Worm (Caenorhabditis elegans) whole organism, mixed stage, embryonic: ENCODE measurements around the gene fbxb-111.

ENCODE experiments used
- M03D4.4 ChIP-seq: sonication (generic microtip); optimal IDR thresholded peaks from 2 replicates; lab custom pipeline; 2017; ENCODE audit warnings: mild to moderate bottlenecking, missing genetic modification characterization, missing compliant biosample characterization
- bed-3 ChIP-seq: fragments of 200-800 bp; sonication (Bioruptor generic); optimal IDR thresholded peaks from 3 replicates; lab custom pipeline; 2018; ENCODE audit warnings: mild to moderate bottlenecking, missing genetic modification characterization, moderate library complexity, missing compliant biosample characterization
- ceh-39 ChIP-seq: fragments of 150-350 bp; optimal IDR thresholded peaks from 2 replicates; lab custom pipeline; 2014; ENCODE audit warnings: missing biosample characterization, missing genetic modification characterization
- ceh-43 ChIP-seq: fragments of 200-800 bp; sonication (Bioruptor generic); optimal IDR thresholded peaks from 2 replicates; lab custom pipeline; 2018; ENCODE audit warnings: mild to moderate bottlenecking, missing genetic modification characterization, moderate library complexity, missing compliant biosample characterization
- ceh-83 ChIP-seq: fragments of 200-800 bp; sonication (Bioruptor generic); optimal IDR thresholded peaks from 2 replicates; lab custom pipeline; 2018; ENCODE audit warnings: mild to moderate bottlenecking, missing genetic modification characterization, missing compliant biosample characterization
- ces-1 ChIP-seq: fragments of 150-350 bp; optimal IDR thresholded peaks from 2 replicates; lab custom pipeline; 2014; ENCODE audit warnings: missing biosample characterization, missing genetic modification reagents, missing genetic modification characterization
- drap-1 ChIP-seq: fragments of 200-800 bp; sonication (Bioruptor generic); optimal IDR thresholded peaks from 3 replicates; lab custom pipeline; 2018; ENCODE audit warnings: mild to moderate bottlenecking, missing genetic modification characterization, missing compliant biosample characterization
- elt-1 ChIP-seq: sonication (generic microtip); optimal IDR thresholded peaks from 2 replicates; lab custom pipeline; 2017; ENCODE audit warnings: missing genetic modification characterization, mild to moderate bottlenecking, missing compliant biosample characterization, antibody characterized with exemption, moderate library complexity, borderline replicate concordance; ENCODE audit not compliant: insufficient read depth
- elt-3 ChIP-seq: fragments of 150-350 bp; optimal IDR thresholded peaks from 2 replicates; lab custom pipeline; 2014; ENCODE audit warnings: missing biosample characterization, missing genetic modification characterization
- flh-1 ChIP-seq: fragments of 200-800 bp; sonication (Bioruptor generic); optimal IDR thresholded peaks from 2 replicates; lab custom pipeline; 2018; ENCODE audit warnings: mild to moderate bottlenecking, missing genetic modification characterization, moderate library complexity, missing compliant biosample characterization
- ham-2 ChIP-seq: fragments of 200-800 bp; sonication (Bioruptor generic); optimal IDR thresholded peaks from 2 replicates; lab custom pipeline; 2018; ENCODE audit warnings: mild to moderate bottlenecking, missing genetic modification characterization, missing compliant biosample characterization
- hlh-1 ChIP-seq: fragments of 150-350 bp; optimal IDR thresholded peaks from 2 replicates; lab custom pipeline; 2014; ENCODE audit warnings: missing biosample characterization, missing genetic modification reagents, missing genetic modification characterization
- lin-13 ChIP-seq: fragments of 150-350 bp; optimal IDR thresholded peaks from 2 replicates; lab custom pipeline; 2014; ENCODE audit warnings: missing biosample characterization, missing genetic modification characterization
- lin-32 ChIP-seq: fragments of 200-800 bp; sonication (Bioruptor generic); optimal IDR thresholded peaks from 2 replicates; lab custom pipeline; 2018; ENCODE audit warnings: mild to moderate bottlenecking, missing genetic modification characterization, missing compliant biosample characterization
- lsy-2 ChIP-seq: fragments of 150-350 bp; optimal IDR thresholded peaks from 2 replicates; lab custom pipeline; 2014; ENCODE audit warnings: missing biosample characterization, missing genetic modification characterization
- mab-5 ChIP-seq: fragments of 150-350 bp; optimal IDR thresholded peaks from 2 replicates; lab custom pipeline; 2014; ENCODE audit warnings: missing biosample characterization, missing genetic modification characterization
- mep-1 ChIP-seq: fragments of 150-350 bp; optimal IDR thresholded peaks from 2 replicates; lab custom pipeline; 2017; ENCODE audit warnings: missing biosample characterization, missing genetic modification reagents, missing genetic modification characterization, inconsistent platforms
- nhr-12 ChIP-seq: fragments of 150-350 bp; optimal IDR thresholded peaks from 2 replicates; lab custom pipeline; 2014; ENCODE audit warnings: missing biosample characterization, missing genetic modification characterization
- nhr-237 ChIP-seq: fragments of 150-350 bp; optimal IDR thresholded peaks from 2 replicates; lab custom pipeline; 2014; ENCODE audit warnings: missing biosample characterization, missing genetic modification characterization
- nhr-28 ChIP-seq: fragments of 150-350 bp; optimal IDR thresholded peaks from 2 replicates; lab custom pipeline; 2014; ENCODE audit warnings: missing biosample characterization, missing genetic modification characterization
- nhr-76 ChIP-seq: sonication (generic microtip); optimal IDR thresholded peaks from 2 replicates; lab custom pipeline; 2017; ENCODE audit warnings: missing biosample characterization, missing genetic modification characterization
- pha-4 ChIP-seq: fragments of 150-350 bp; optimal IDR thresholded peaks from 2 replicates; lab custom pipeline; 2018; ENCODE audit warnings: missing biosample characterization, missing genetic modification reagents, missing genetic modification characterization
- sem-2 ChIP-seq: fragments of 200-800 bp; sonication (Bioruptor generic); optimal IDR thresholded peaks from 2 replicates; lab custom pipeline; 2018; ENCODE audit warnings: mild to moderate bottlenecking, missing genetic modification characterization, missing compliant biosample characterization
- snpc-4 ChIP-seq: fragments of 150-350 bp; optimal IDR thresholded peaks from 2 replicates; lab custom pipeline; 2014; ENCODE audit warnings: missing biosample characterization, missing genetic modification characterization
- sptf-1 ChIP-seq: sonication (generic microtip); optimal IDR thresholded peaks from 2 replicates; lab custom pipeline; 2017; ENCODE audit warnings: mild to moderate bottlenecking, missing genetic modification characterization, moderate library complexity, missing compliant biosample characterization
- tbx-8 ChIP-seq: fragments of 200-800 bp; sonication (Bioruptor generic); optimal IDR thresholded peaks from 2 replicates; lab custom pipeline; 2018; ENCODE audit warnings: mild to moderate bottlenecking, missing genetic modification characterization, moderate library complexity, missing compliant biosample characterization
- unc-120 ChIP-seq: sonication (generic microtip); optimal IDR thresholded peaks from 2 replicates; lab custom pipeline; 2017; ENCODE audit warnings: missing genetic modification characterization, missing compliant biosample characterization; ENCODE audit not compliant: poor library complexity, severe bottlenecking
- unc-39 ChIP-seq: fragments of 150-350 bp; optimal IDR thresholded peaks from 2 replicates; lab custom pipeline; 2014; ENCODE audit warnings: missing biosample characterization, missing genetic modification characterization
- unc-62 ChIP-seq: fragments of 150-350 bp; optimal IDR thresholded peaks from 2 replicates; lab custom pipeline; 2014; ENCODE audit warnings: missing biosample characterization, missing genetic modification reagents, missing genetic modification characterization
- zip-8 ChIP-seq: fragments of 150-350 bp; optimal IDR thresholded peaks from 2 replicates; lab custom pipeline; 2014; ENCODE audit warnings: missing biosample characterization, missing genetic modification characterization
- ztf-11 ChIP-seq: fragments of 150-350 bp; optimal IDR thresholded peaks from 2 replicates; lab custom pipeline; 2014; ENCODE audit warnings: missing biosample characterization, missing genetic modification characterization

Gene fbxb-111

ce11 chrII:2754595-2754994, 20.2 kb downstream of the fbxb-111 start:
- TF ChIP-seq ceh-39 (tag; lab: Kevin White, UChicago), result no peak
- TF ChIP-seq M03D4.4, result no peak
- no peak for TF ChIP-seq flh-1 (GFP tag; lab: Kevin White, UChicago)
- no peak for TF ChIP-seq nhr-28 (tag; lab: Kevin White, UChicago)
- TF ChIP-seq nhr-237, result no peak
- TF ChIP-seq elt-1 (tag; lab: Kevin White, UChicago), result no peak
- no peak for TF ChIP-seq unc-62 (GFP tag; lab: Kevin White, UChicago)
- no peak for TF ChIP-seq nhr-12 (tag; lab: Kevin White, UChicago)
- TF ChIP-seq unc-39 (tag; lab: Kevin White, UChicago), result no peak
- TF ChIP-seq nhr-76 (tag; lab: Kevin White, UChicago), result no peak
- TF ChIP-seq sptf-1 (tag; lab: Kevin White, UChicago), result no peak
- no peak for TF ChIP-seq lsy-2 (tag; lab: Kevin White, UChicago)
- no peak for TF ChIP-seq sem-2 (GFP tag; lab: Kevin White, UChicago)
- TF ChIP-seq drap-1 (GFP tag; lab: Kevin White, UChicago), result no peak
- no peak for TF ChIP-seq elt-3 (tag; lab: Kevin White, UChicago)

ce11 chrII:2752999-2753398, 21.8 kb downstream of the fbxb-111 start, which contains the start of gene F29A7.3:
Gene F29A7.3 (plus strand): TSS chrII:2753299.
- TF ChIP-seq flh-1 (GFP tag; lab: Kevin White, UChicago) (no peak), elt-3 (tag; lab: Kevin White, UChicago) (no peak), ces-1 (no peak), tbx-8 (GFP tag; lab: Kevin White, UChicago) (no peak), ceh-83 (GFP tag; lab: Kevin White, UChicago) (no peak), lsy-2 (tag; lab: Kevin White, UChicago) (no peak), mab-5 (tag; lab: Kevin White, UChicago) (no peak), zip-8 (tag; lab: Kevin White, UChicago) (no peak), hlh-1 (no peak), ceh-39 (tag; lab: Kevin White, UChicago) (no peak), unc-120 (tag; lab: Kevin White, UChicago) (no peak), ham-2 (GFP tag; lab: Kevin White, UChicago) (no peak), unc-39 (tag; lab: Kevin White, UChicago) (no peak), drap-1 (GFP tag; lab: Kevin White, UChicago) (no peak), lin-32 (GFP tag; lab: Kevin White, UChicago) (no peak)

ce11 chrII:2752536-2752935, 22.3 kb downstream of the fbxb-111 start, which contains the start of gene F29A7.6:
Gene F29A7.6 (minus strand): TSS chrII:2752611.
- TF ChIP-seq unc-120 (tag; lab: Kevin White, UChicago) (no peak), ces-1 (peak; percentile 74), snpc-4 (tag; lab: Kevin White, UChicago) (no peak), ceh-43 (no peak), mep-1 (tag; lab: Kevin White, UChicago) (peak; percentile 36), ham-2 (GFP tag; lab: Kevin White, UChicago) (peak; percentile 46), unc-62 (GFP tag; lab: Kevin White, UChicago) (no peak), elt-1 (tag; lab: Kevin White, UChicago) (no peak), hlh-1 (peak; percentile 2), mab-5 (tag; lab: Kevin White, UChicago) (no peak), sptf-1 (tag; lab: Kevin White, UChicago) (peak; percentile 65), lsy-2 (tag; lab: Kevin White, UChicago) (no peak), pha-4 (peak; percentile 18), flh-1 (GFP tag; lab: Kevin White, UChicago) (no peak), bed-3 (GFP tag; lab: Kevin White, UChicago) (no peak), sem-2 (GFP tag; lab: Kevin White, UChicago) (no peak), lin-13 (tag; lab: Kevin White, UChicago) (peak; percentile 51), M03D4.4 (peak; percentile 20), tbx-8 (GFP tag; lab: Kevin White, UChicago) (no peak), nhr-28 (tag; lab: Kevin White, UChicago) (no peak)
- TF ChIP-seq, all 35 proteins: peak for 8

- TF ChIP-seq unc-120 (tag; lab: Kevin White, UChicago) (no peak), lin-13 (tag; lab: Kevin White, UChicago) (no peak), mab-5 (tag; lab: Kevin White, UChicago) (no peak), zip-8 (tag; lab: Kevin White, UChicago) (no peak), ztf-11 (tag; lab: Kevin White, UChicago) (no peak), pha-4 (no peak)
Observed at ce11 chrII:2751278-2751677, 23.5 kb downstream of the fbxb-111 start.
